Worm (Caenorhabditis elegans) whole organism, young adult: ENCODE results near the gene let-765.

Experiments used
- B0035.1 ChIP-seq: sonication (generic microtip); optimal IDR thresholded peaks from 2 replicates; lab custom pipeline; 2016; ENCODE audit warnings: missing genetic modification characterization, mild to moderate bottlenecking, missing compliant biosample characterization, missing genotype, missing genetic modification reagents
- D2030.7 ChIP-seq: fragments of 200-800 bp; sonication (Bioruptor generic); IDR thresholded peaks from 2 replicates; pipeline ENCODE4 v1.3.6; 2022; ENCODE audit warnings: missing genetic modification reagents, missing genetic modification characterization, missing compliant biosample characterization
- aptf-3 ChIP-seq: fragments of 200-800 bp; sonication (Bioruptor generic); IDR thresholded peaks from 2 replicates; pipeline ENCODE4 v1.3.6; 2022; ENCODE audit warnings: missing genetic modification characterization, missing compliant biosample characterization
- ceh-58 ChIP-seq: fragments of 200-800 bp; sonication (Bioruptor generic); IDR thresholded peaks from 2 replicates; pipeline ENCODE4 v1.3.6; 2022; ENCODE audit warnings: missing genetic modification characterization, missing compliant biosample characterization
- ekl-4 ChIP-seq: fragments of 200-800 bp; sonication (Bioruptor generic); IDR thresholded peaks from 2 replicates; pipeline ENCODE4 v1.3.6; 2022; ENCODE audit warnings: missing genetic modification reagents, missing genetic modification characterization, missing compliant biosample characterization
- nfya-1 ChIP-seq: sonication (generic microtip); optimal IDR thresholded peaks from 2 replicates; lab custom pipeline; 2017; ENCODE audit warnings: antibody characterized with exemption, missing compliant biosample characterization, missing genetic modification characterization, borderline replicate concordance; ENCODE audit not compliant: insufficient read depth

DNA sequence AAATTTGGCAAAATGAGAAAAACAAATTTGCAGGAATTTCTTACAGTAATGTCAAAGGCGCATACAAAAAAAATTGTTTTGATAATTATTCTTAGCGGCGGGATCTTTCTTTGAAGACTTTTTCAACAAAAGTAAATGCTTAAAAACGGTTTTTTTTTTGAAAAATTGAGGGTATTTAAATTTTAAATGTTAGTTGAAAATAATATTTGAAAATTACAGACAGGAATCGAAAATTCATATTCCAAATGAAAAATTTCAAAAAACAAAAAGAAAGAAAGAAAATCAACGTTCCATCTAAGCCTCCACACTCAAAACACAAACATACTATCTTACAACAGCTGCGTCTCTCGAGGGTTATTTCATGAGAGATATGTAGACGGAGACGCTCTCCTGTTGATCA is 23.8 kb downstream of the let-765 start:
- TF ChIP-seq ekl-4 (GFP tag; lab: Robert Waterston, UW) (no peak), B0035.1 (tag; lab: Kevin White, UChicago) (no peak), ceh-58 (no peak), aptf-3 (GFP tag; lab: Robert Waterston, UW) (no peak), nfya-1 (tag; lab: Kevin White, UChicago) (no peak), D2030.7 (GFP tag; lab: Robert Waterston, UW) (no peak)
